Fruit fly (Drosophila melanogaster) whole organism, embryonic: ENCODE results near the gene Nf-YA.

Source experiments
- CG11093 ChIP-seq: fragments of 200-800 bp; sonication (Bioruptor generic); IDR thresholded peaks from 3 replicates; pipeline ENCODE4 v1.3.6; 2022; ENCODE audit warnings: missing biosample characterization, missing genetic modification characterization
- CG12104 ChIP-seq: fragments of 200-800 bp; sonication (Bioruptor generic); optimal IDR thresholded peaks from 3 replicates; lab custom pipeline; 2016; ENCODE audit warnings: missing biosample characterization, missing genetic modification characterization
- CG13775 ChIP-seq: fragments of 200-800 bp; sonication (Bioruptor generic); optimal IDR thresholded peaks from 3 replicates; lab custom pipeline; 2017; ENCODE audit warnings: missing biosample characterization, mild to moderate bottlenecking, missing genetic modification characterization
- CG14667 ChIP-seq: fragments of 200-800 bp; sonication (Bioruptor generic); IDR thresholded peaks from 2 replicates; pipeline ENCODE4 v1.3.6; 2022; ENCODE audit warnings: missing biosample characterization, missing genetic modification characterization
- CG14965 ChIP-seq: fragments of 200-800 bp; sonication (Bioruptor generic); optimal IDR thresholded peaks from 2 replicates; lab custom pipeline; 2016; ENCODE audit warnings: missing biosample characterization, missing genetic modification characterization, borderline replicate concordance
- CG15479 ChIP-seq: fragments of 200-800 bp; sonication (Bioruptor generic); optimal IDR thresholded peaks from 3 replicates; lab custom pipeline; 2019; ENCODE audit warnings: missing biosample characterization, mild to moderate bottlenecking, missing genetic modification characterization, moderate library complexity
- CG1792 ChIP-seq: fragments of 200-800 bp; sonication (Bioruptor generic); optimal IDR thresholded peaks from 2 replicates; lab custom pipeline; 2016; ENCODE audit warnings: missing biosample characterization, missing genetic modification characterization
- CG18619 ChIP-seq: fragments of 200-800 bp; sonication (Bioruptor generic); optimal IDR thresholded peaks from 3 replicates; lab custom pipeline; 2017; ENCODE audit warnings: missing biosample characterization, mild to moderate bottlenecking, missing genetic modification characterization
- CG3065 ChIP-seq: fragments of 200-800 bp; sonication (Bioruptor generic); optimal IDR thresholded peaks from 2 replicates; lab custom pipeline; 2016; ENCODE audit warnings: missing biosample characterization, missing genetic modification characterization
- CG31441 ChIP-seq: fragments of 200-800 bp; sonication (Bioruptor generic); IDR thresholded peaks from 2 replicates; pipeline ENCODE4 v1.3.6; 2022; ENCODE audit warnings: missing biosample characterization, missing genetic modification characterization
- CG3281 ChIP-seq: fragments of 200-800 bp; sonication (Bioruptor generic); optimal IDR thresholded peaks from 3 replicates; lab custom pipeline; 2017; ENCODE audit warnings: missing biosample characterization, mild to moderate bottlenecking, missing genetic modification characterization
- CG3407 ChIP-seq: fragments of 200-800 bp; sonication (Bioruptor generic); optimal IDR thresholded peaks from 2 replicates; lab custom pipeline; 2018; ENCODE audit warnings: missing biosample characterization, mild to moderate bottlenecking, missing genetic modification characterization
- CG3726 ChIP-seq: fragments of 200-800 bp; sonication (Bioruptor generic); IDR thresholded peaks from 3 replicates; pipeline ENCODE4, ENCODE4 v1.3.6; 2022; ENCODE audit warnings: missing biosample characterization, missing genetic modification characterization
- CG5953 ChIP-seq: fragments of 200-800 bp; sonication (Bioruptor generic); IDR thresholded peaks from 2 replicates; pipeline ENCODE4 v1.3.6; 2022; ENCODE audit warnings: missing biosample characterization, missing genetic modification characterization
- CG6272 ChIP-seq: fragments of 200-800 bp; sonication (Bioruptor generic); IDR thresholded peaks from 2 replicates; pipeline ENCODE4 v1.3.6; 2022; ENCODE audit warnings: missing biosample characterization, missing genetic modification characterization
- CG6854 ChIP-seq: fragments of 200-800 bp; sonication (Bioruptor generic); optimal IDR thresholded peaks from 3 replicates; lab custom pipeline; 2017; ENCODE audit warnings: missing biosample characterization, mild to moderate bottlenecking, missing genetic modification characterization
- CG9932 ChIP-seq: fragments of 200-800 bp; sonication (Bioruptor generic); IDR thresholded peaks from 2 replicates; pipeline ENCODE4 v1.3.6; 2022; ENCODE audit warnings: missing biosample characterization, missing genetic modification characterization
- CHES-1-like ChIP-seq: fragments of 200-800 bp; sonication (Bioruptor generic); optimal IDR thresholded peaks from 2 replicates; lab custom pipeline; 2016; ENCODE audit warnings: missing biosample characterization, missing genetic modification characterization
- Camta ChIP-seq: fragments of 200-800 bp; sonication (Bioruptor generic); optimal IDR thresholded peaks from 2 replicates; lab custom pipeline; 2016; ENCODE audit warnings: missing biosample characterization, missing genetic modification characterization
- Drgx ChIP-seq: fragments of 200-800 bp; sonication (Bioruptor generic); IDR thresholded peaks from 2 replicates; pipeline ENCODE4 v1.3.6; 2022; ENCODE audit warnings: missing biosample characterization, missing genetic modification characterization
- Fer2 ChIP-seq: fragments of 200-800 bp; sonication (Bioruptor generic); optimal IDR thresholded peaks from 2 replicates; lab custom pipeline; 2018; ENCODE audit warnings: missing biosample characterization, mild to moderate bottlenecking, missing genetic modification characterization, moderate library complexity
- GATAe ChIP-seq: fragments of 200-800 bp; sonication (Bioruptor generic); conservative IDR thresholded peaks from 2 replicates; pipeline ENCODE4 v1.3.6; 2022; ENCODE audit warnings: missing biosample characterization, missing genetic modification characterization
- HLH3B ChIP-seq: fragments of 200-800 bp; sonication (Bioruptor generic); IDR thresholded peaks from 2 replicates; pipeline ENCODE4 v1.3.6; 2022; ENCODE audit warnings: missing biosample characterization, missing genetic modification characterization
- HLH4C ChIP-seq: fragments of 200-800 bp; sonication (Bioruptor generic); IDR thresholded peaks from 3 replicates; pipeline ENCODE4 v1.3.6; 2022; ENCODE audit warnings: missing biosample characterization, missing genetic modification characterization; ENCODE audit not compliant: partially characterized antibody
- Hmx ChIP-seq: fragments of 200-800 bp; sonication (Bioruptor generic); optimal IDR thresholded peaks from 2 replicates; lab custom pipeline; 2016; ENCODE audit warnings: missing biosample characterization, missing genetic modification characterization
- Lpt ChIP-seq: fragments of >200 bp; optimal IDR thresholded peaks from 2 replicates; lab custom pipeline; 2018; ENCODE audit warnings: missing biosample characterization, missing genetic modification characterization
- Mes4 ChIP-seq: fragments of 200-800 bp; sonication (Bioruptor generic); optimal IDR thresholded peaks from 2 replicates; lab custom pipeline; 2016; ENCODE audit warnings: missing biosample characterization, missing genetic modification characterization
- Nf-YB ChIP-seq: fragments of 200-800 bp; sonication (Bioruptor generic); optimal IDR thresholded peaks from 3 replicates; lab custom pipeline; 2019; ENCODE audit warnings: missing biosample characterization, mild to moderate bottlenecking, missing genetic modification characterization, moderate library complexity
- Poxn ChIP-seq: fragments of 200-800 bp; sonication (Bioruptor generic); IDR thresholded peaks from 2 replicates; pipeline ENCODE4 v1.3.6; 2022; ENCODE audit warnings: missing biosample characterization, missing genetic modification characterization
- Six4 ChIP-seq: fragments of 200-800 bp; sonication (Bioruptor generic); optimal IDR thresholded peaks from 2 replicates; lab custom pipeline; 2016; ENCODE audit warnings: missing biosample characterization, missing genetic modification characterization
- ap ChIP-seq: fragments of 200-800 bp; sonication (Bioruptor generic); IDR thresholded peaks from 2 replicates; pipeline ENCODE4 v1.3.6; 2022; ENCODE audit warnings: missing biosample characterization, missing genetic modification characterization
- btn ChIP-seq: fragments of 200-800 bp; sonication (Bioruptor generic); optimal IDR thresholded peaks from 2 replicates; lab custom pipeline; 2016; ENCODE audit warnings: missing biosample characterization, missing genetic modification characterization
- chif ChIP-seq, 2 experiments: fragments of 200-800 bp; sonication (Bioruptor generic); optimal IDR thresholded peaks; 3 replicates each; lab custom pipeline; 2016; ENCODE audit warnings: missing biosample characterization in 2 of 2, missing genetic modification characterization in 2 of 2
- danr ChIP-seq: fragments of 200-800 bp; sonication (Bioruptor generic); IDR thresholded peaks from 2 replicates; pipeline ENCODE4 v1.3.6; 2022; ENCODE audit warnings: missing biosample characterization, missing genetic modification characterization
- dmrt11E ChIP-seq: fragments of 200-800 bp; sonication (Bioruptor generic); optimal IDR thresholded peaks from 3 replicates; lab custom pipeline; 2018; ENCODE audit warnings: missing biosample characterization, mild to moderate bottlenecking, missing genetic modification characterization, moderate library complexity
- ftz-f1 ChIP-seq: fragments of 200-800 bp; sonication (Bioruptor generic); optimal IDR thresholded peaks from 2 replicates; lab custom pipeline; 2016; ENCODE audit warnings: missing biosample characterization, missing genetic modification characterization
- grn ChIP-seq: fragments of 200-800 bp; sonication (Bioruptor generic); optimal IDR thresholded peaks from 3 replicates; lab custom pipeline; 2017; ENCODE audit warnings: missing biosample characterization, missing genetic modification characterization
- ken ChIP-seq: fragments of 200-800 bp; sonication (Bioruptor generic); IDR thresholded peaks from 3 replicates; pipeline ENCODE4 v1.3.6; 2022; ENCODE audit warnings: missing biosample characterization, missing genetic modification characterization
- pb ChIP-seq: fragments of 200-800 bp; sonication (Bioruptor generic); optimal IDR thresholded peaks from 3 replicates; lab custom pipeline; 2016; ENCODE audit warnings: missing biosample characterization, missing genetic modification characterization
- pita ChIP-seq: fragments of 200-800 bp; sonication (Bioruptor generic); optimal IDR thresholded peaks from 2 replicates; lab custom pipeline; 2017; ENCODE audit warnings: missing biosample characterization, mild to moderate bottlenecking, missing genetic modification characterization
- salm ChIP-seq: fragments of 200-800 bp; sonication (Bioruptor generic); optimal IDR thresholded peaks from 2 replicates; lab custom pipeline; 2018; ENCODE audit warnings: missing biosample characterization, mild to moderate bottlenecking, missing genetic modification characterization
- sc ChIP-seq, 3 experiments: fragments of >200 bp in 2 of 3; fragments of 200-800 bp in 1 of 3; sonication (Bioruptor generic) in 1 of 3; optimal IDR thresholded peaks; 2 replicates in 2 of 3; 3 replicates in 1 of 3; lab custom pipeline; 2017; ENCODE audit warnings: mild to moderate bottlenecking in 1 of 3, missing biosample characterization in 1 of 3, missing genetic modification characterization in 1 of 3, missing genetic modification reagents in 1 of 3
- sisA ChIP-seq: fragments of 200-800 bp; sonication (Bioruptor generic); IDR thresholded peaks from 2 replicates; pipeline ENCODE4 v1.3.6; 2022; ENCODE audit warnings: missing biosample characterization, missing genetic modification characterization
- slbo ChIP-seq: fragments of 200-800 bp; sonication (Bioruptor generic); IDR thresholded peaks from 2 replicates; pipeline ENCODE4 v1.3.6; 2022; ENCODE audit warnings: missing biosample characterization, missing genetic modification characterization
- so ChIP-seq: fragments of 200-800 bp; sonication (Bioruptor generic); IDR thresholded peaks from 3 replicates; pipeline ENCODE4 v1.3.6; 2022; ENCODE audit warnings: missing biosample characterization, missing genetic modification characterization
- sqz ChIP-seq: fragments of 200-800 bp; sonication (Bioruptor generic); optimal IDR thresholded peaks from 3 replicates; lab custom pipeline; 2018; ENCODE audit warnings: missing biosample characterization, mild to moderate bottlenecking, missing genetic modification characterization
- sug ChIP-seq: fragments of 200-800 bp; optimal IDR thresholded peaks from 2 replicates; lab custom pipeline; 2019; ENCODE audit warnings: missing biosample characterization, mild to moderate bottlenecking, missing genetic modification characterization, moderate library complexity
- tio ChIP-seq: fragments of 200-800 bp; sonication (Bioruptor generic); optimal IDR thresholded peaks from 2 replicates; lab custom pipeline; 2017; ENCODE audit warnings: missing biosample characterization, missing genetic modification characterization, inconsistent platforms
- tup ChIP-seq: fragments of 200-800 bp; sonication (Bioruptor generic); optimal IDR thresholded peaks from 2 replicates; lab custom pipeline; 2016; ENCODE audit warnings: missing biosample characterization, mild to moderate bottlenecking, missing genetic modification characterization, moderate library complexity
- twi ChIP-seq: fragments of 200-800 bp; optimal IDR thresholded peaks from 2 replicates; lab custom pipeline; 2019; ENCODE audit warnings: missing biosample characterization, mild to moderate bottlenecking, missing genetic modification characterization, moderate library complexity
- z ChIP-seq: fragments of 200-800 bp; sonication (Bioruptor generic); IDR thresholded peaks from 3 replicates; pipeline ENCODE4 v1.3.6; 2022; ENCODE audit warnings: missing biosample characterization, missing genetic modification characterization
- zf30C ChIP-seq: fragments of 200-800 bp; sonication (Bioruptor generic); optimal IDR thresholded peaks from 3 replicates; lab custom pipeline; 2018; ENCODE audit warnings: missing biosample characterization, mild to moderate bottlenecking, missing genetic modification characterization

The Nf-YA gene

dm6 chr3L:9476829-9477228 is 34.8 kb upstream of the Nf-YA start, which contains the start of the genes Uch-L5 and Jarid2 (continued):
- TF ChIP-seq CG3065 (no peak), Hmx (GFP tag; lab: Kevin White, UChicago) (no peak), ftz-f1 (GFP tag; lab: Kevin White, UChicago) (no peak), CG3281 (GFP tag; lab: Kevin White, UChicago) (peak; percentile 68), CG18619 (peak; percentile 6), CG6854 (no peak), ken (GFP tag; lab: Robert Waterston, UW) (0 out of 3 replicates have a peak, but pooled peaks have one; percentile 47), CG31441 (no peak), Lpt (GFP tag; lab: Kevin White, UChicago) (no peak), CG12104 (GFP tag; lab: Kevin White, UChicago) (no peak), Six4 (GFP tag; lab: Kevin White, UChicago) (no peak), HLH4C (GFP tag; lab: Robert Waterston, UW) (no peak), Camta (GFP tag; lab: Kevin White, UChicago) (peak; percentile 55), grn (GFP tag; lab: Kevin White, UChicago) (no peak), CG13775 (GFP tag; lab: Kevin White, UChicago) (no peak), HLH3B (GFP tag; lab: Robert Waterston, UW) (no peak), CG3407 (GFP tag; lab: Kevin White, UChicago) (peak; percentile 22), pita (GFP tag; lab: Kevin White, UChicago) (no peak), CG6272 (GFP tag; lab: Robert Waterston, UW) (no peak), CG1792 (no peak), z (GFP tag; lab: Robert Waterston, UW) (no peak), slbo (peak; percentile 68), salm (no peak), CG14965 (no peak), twi (tag; lab: Kevin White, UChicago) (peak; percentile 25), chif (GFP tag; optimal IDR thresholded peaks at IDR 0.05; lab: Kevin White, UChicago) (peak; percentile 33 to 38), tio (GFP tag; lab: Kevin White, UChicago) (no peak), dmrt11E (no peak), Fer2 (tag; lab: Kevin White, UChicago) (no peak), Nf-YB (GFP tag; lab: Kevin White, UChicago) (peak; percentile 48), danr (no peak), Poxn (GFP tag; lab: Robert Waterston, UW) (no peak), zf30C (GFP tag; lab: Kevin White, UChicago) (no peak), sqz (GFP tag; lab: Kevin White, UChicago) (peak; percentile 77), sc (optimal IDR thresholded peaks at IDR 0.05; lab: Kevin White, UChicago) (no peak), sc (GFP tag; optimal IDR thresholded peaks at IDR 0.05; lab: Kevin White, UChicago) (no peak), ap (GFP tag; lab: Robert Waterston, UW) (no peak), so (GFP tag; lab: Robert Waterston, UW) (no peak), CG11093 (GFP tag; lab: Robert Waterston, UW) (no peak), Mes4 (GFP tag; lab: Kevin White, UChicago) (peak; percentile 14), sug (tag; lab: Kevin White, UChicago) (peak; percentile 46), CG9932 (peak; percentile 23; the same call in 1 of the 2 replicates), CG5953 (GFP tag; lab: Robert Waterston, UW) (no peak), CHES-1-like (GFP tag; lab: Kevin White, UChicago) (peak; percentile 94), GATAe (GFP tag; lab: Robert Waterston, UW) (no peak), tup (no peak), sisA (GFP tag; lab: Robert Waterston, UW) (peak; percentile 49), CG3726 (GFP tag; lab: Robert Waterston, UW) (no peak), CG14667 (GFP tag; lab: Robert Waterston, UW) (no peak), btn (GFP tag; lab: Kevin White, UChicago) (no peak), CG15479 (GFP tag; lab: Kevin White, UChicago) (peak; percentile 20), pb (GFP tag; lab: Kevin White, UChicago) (no peak), Drgx (peak; percentile 31; the same call in 1 of the 2 replicates)
